Worm (Caenorhabditis elegans) whole organism, L4/young adult: ENCODE measurements around the gene sri-40.
"Not testable (repeated sequence)": the region's sequence is repeated elsewhere in the genome, so short reads cannot be mapped to it uniquely, and the experiment has no call there.

ENCODE experiments used
- W03F9.2 ChIP-seq: fragments of 150-350 bp; optimal IDR thresholded peaks from 2 replicates; lab custom pipeline; 2014; ENCODE audit warnings: missing biosample characterization, missing genetic modification characterization
- dao-5 ChIP-seq: sonication (generic microtip); optimal IDR thresholded peaks from 2 replicates; lab custom pipeline; 2016; ENCODE audit warnings: missing genotype, missing genetic modification characterization, moderate library complexity, missing compliant biosample characterization

- not testable (repeated sequence) for TF ChIP-seq dao-5; W03F9.2 (tag; lab: Kevin White, UChicago)
Observed at ce11 chrII:3144552-3144951, 33.2 kb upstream of the sri-40 start, which contains the start of gene sri-43.
